Worm (Caenorhabditis elegans) whole organism, L4 larva: ENCODE measurements around the gene tomm-70.
A peak's percentile ranks its signal among the peaks of the same experiment; 100 is the strongest.

Experiments used
- dpl-1 ChIP-seq: fragments of 150-350 bp; optimal IDR thresholded peaks from 2 replicates; lab custom pipeline; 2014; ENCODE audit warnings: missing biosample characterization, missing genetic modification reagents, missing genetic modification characterization
- hlh-30 ChIP-seq: sonication (generic microtip); optimal IDR thresholded peaks from 2 replicates; lab custom pipeline; 2017; ENCODE audit warnings: antibody characterized with exemption, mild to moderate bottlenecking, missing genetic modification characterization, missing compliant biosample characterization; ENCODE audit not compliant: insufficient read depth
- lin-1 ChIP-seq: fragments of 200-800 bp; sonication (Bioruptor generic); IDR thresholded peaks from 2 replicates; pipeline ENCODE4 v1.3.6; 2022; ENCODE audit warnings: missing genetic modification reagents, missing genetic modification characterization, missing compliant biosample characterization
- lin-15B ChIP-seq: fragments of 150-350 bp; sonication (generic microtip); optimal IDR thresholded peaks from 3 replicates; lab custom pipeline; 2014; ENCODE audit warnings: missing biosample characterization, missing genetic modification characterization
- lin-39 ChIP-seq: fragments of 150-350 bp; optimal IDR thresholded peaks from 2 replicates; lab custom pipeline; 2014; ENCODE audit warnings: missing biosample characterization, missing genetic modification reagents, missing genetic modification characterization
- lsy-2 ChIP-seq, 2 experiments: fragments of 150-350 bp in 1 of 2; sonication (generic microtip) in 1 of 2; optimal IDR thresholded peaks; 2 replicates each; lab custom pipeline; 2014 to 2017; ENCODE audit warnings: missing biosample characterization in 2 of 2, missing genetic modification characterization in 2 of 2
- nhr-6 ChIP-seq: fragments of 150-350 bp; optimal IDR thresholded peaks from 2 replicates; lab custom pipeline; 2014; ENCODE audit warnings: missing biosample characterization, missing genetic modification characterization
- pqm-1 ChIP-seq: sonication (generic microtip); optimal IDR thresholded peaks from 2 replicates; lab custom pipeline; 2017; ENCODE audit warnings: missing biosample characterization, missing genetic modification characterization
- spr-1 ChIP-seq: sonication (generic microtip); optimal IDR thresholded peaks from 2 replicates; lab custom pipeline; 2016; ENCODE audit warnings: mild to moderate bottlenecking, missing genetic modification characterization, missing compliant biosample characterization
- unc-62 ChIP-seq, 3 experiments: fragments of 150-350 bp in 1 of 3; sonication (generic microtip); optimal IDR thresholded peaks in 2 of 3; peaks in 1 of 3; 1 replicate in 1 of 3; 2 replicates in 2 of 3; lab custom pipeline; 2014 to 2017; ENCODE audit warnings: missing biosample characterization in 3 of 3, missing genetic modification characterization in 3 of 3, missing genetic modification reagents in 3 of 3, missing genotype in 1 of 3
- zag-1 ChIP-seq: fragments of 150-350 bp; optimal IDR thresholded peaks from 2 replicates; lab custom pipeline; 2014; ENCODE audit warnings: missing biosample characterization, missing genetic modification characterization

DNA sequence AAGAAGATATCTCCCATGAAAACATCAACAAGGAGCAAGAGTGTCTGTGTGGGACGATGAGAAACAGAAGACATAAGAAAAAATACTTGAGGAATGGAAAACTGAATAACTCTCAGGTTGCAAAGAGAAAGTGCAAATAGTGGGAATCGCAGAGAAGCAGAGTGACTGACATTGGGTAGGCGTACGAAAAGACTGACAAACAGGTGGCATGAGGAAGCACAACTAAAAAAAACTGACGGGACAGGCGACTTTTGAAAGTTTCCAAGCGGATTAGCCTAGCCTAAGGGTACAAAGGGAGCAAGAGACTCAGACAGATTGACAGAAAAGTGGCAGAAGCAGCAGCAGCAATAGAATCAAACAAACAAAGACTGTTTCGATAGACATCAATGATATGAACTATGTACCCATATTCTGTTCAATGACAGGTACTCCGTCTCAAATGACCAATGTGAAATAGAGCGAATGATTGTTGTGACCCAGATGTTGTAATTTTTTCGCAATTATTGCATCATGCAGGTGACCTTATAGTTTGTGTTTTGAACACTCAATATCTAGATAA, 20.1 kb downstream of the tomm-70 start:
- no peak for TF ChIP-seq lin-39 (tag; lab: Kevin White, UChicago)
- TF ChIP-seq spr-1 (tag; lab: Kevin White, UChicago), result no peak
- TF ChIP-seq lsy-2 (tag; optimal IDR thresholded peaks at IDR 0.05; lab: Kevin White, UChicago), result no peak
- no peak for TF ChIP-seq lin-1
- no peak for TF ChIP-seq nhr-6 (tag; lab: Kevin White, UChicago)
- no peak for TF ChIP-seq dpl-1 (GFP tag; lab: Kevin White, UChicago)
- no peak for TF ChIP-seq lin-15B (tag; lab: Kevin White, UChicago)
- no peak for TF ChIP-seq pqm-1
- no peak for TF ChIP-seq zag-1 (tag; lab: Kevin White, UChicago)
- peak; percentile 78 for TF ChIP-seq hlh-30 (tag; lab: Kevin White, UChicago)
- TF ChIP-seq unc-62 (GFP tag; optimal IDR thresholded peaks at IDR 0.05 in 1 of 2; lab: Kevin White, UChicago), result peak in 1 of 2 experiments; percentile 82
- no peak for TF ChIP-seq unc-62 (tag; optimal IDR thresholded peaks at IDR 0.05; lab: Kevin White, UChicago)
